Worm (Caenorhabditis elegans): ENCODE results near the gene F54B11.11.

F54B11.11 gene

DNA sequence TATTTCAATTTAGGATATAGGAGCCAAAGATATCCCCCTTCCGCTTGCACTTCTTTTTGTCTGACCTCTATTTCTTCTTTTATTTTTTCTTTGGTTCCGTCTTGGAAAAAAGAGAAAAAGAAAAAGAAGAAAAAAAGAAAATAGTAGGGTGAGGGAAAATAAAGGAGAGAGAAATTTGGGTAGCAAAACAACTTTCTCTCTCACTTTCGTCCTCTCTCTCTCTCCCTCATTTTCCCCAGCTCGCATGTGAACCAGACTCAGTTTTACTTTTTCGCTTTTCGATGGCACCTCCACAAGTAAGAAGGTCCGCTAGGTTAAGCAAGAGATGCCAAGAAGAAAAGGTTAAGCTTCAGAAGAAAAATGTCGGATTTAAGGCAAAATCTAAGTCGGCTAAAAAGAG lies 35.8 kb upstream of the F54B11.11 start:
- TF ChIP-seq pes-1 (GFP tag; IDR thresholded peaks at IDR 0.05), result no peak
- TF ChIP-seq B0310.2 (tag; optimal IDR thresholded peaks at IDR 0.05), result no peak
- no peak for TF ChIP-seq F13C5.2 (tag; optimal IDR thresholded peaks at IDR 0.05)
- no peak for TF ChIP-seq ets-7 (tag; optimal IDR thresholded peaks at IDR 0.05)
- no peak for TF ChIP-seq flt-1 (GFP tag; IDR thresholded peaks at IDR 0.05)
- no peak for TF ChIP-seq tbx-11 (GFP tag; IDR thresholded peaks at IDR 0.05)
- no peak for TF ChIP-seq aly-1 (tag; optimal IDR thresholded peaks at IDR 0.05)
- TF ChIP-seq hmg-4 (GFP tag; optimal IDR thresholded peaks at IDR 0.05), result no peak

DNA sequence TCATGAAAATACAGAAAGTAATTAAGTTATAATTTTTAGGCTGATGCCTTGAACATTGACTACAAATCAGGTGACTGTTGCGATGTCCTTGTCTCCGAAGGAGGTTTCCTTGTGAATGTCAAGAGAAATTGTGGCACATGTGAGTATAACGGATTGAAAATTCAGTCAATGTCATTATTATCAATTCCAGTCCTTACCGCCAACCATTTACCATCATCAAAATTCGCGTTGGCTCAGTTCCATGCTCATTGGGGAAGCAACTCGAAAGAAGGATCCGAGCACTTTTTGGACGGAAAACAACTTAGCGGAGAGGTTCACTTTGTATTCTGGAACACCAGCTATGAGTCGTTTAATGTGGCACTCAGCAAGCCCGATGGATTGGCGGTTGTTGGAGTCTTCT lies 35.2 kb upstream of the F54B11.11 start:
- TF ChIP-seq sea-1 (GFP tag; conservative IDR thresholded peaks at IDR 0.05) (no peak), ceh-13 (GFP tag; optimal IDR thresholded peaks at IDR 0.05) (no peak), B0310.2 (tag; optimal IDR thresholded peaks at IDR 0.05) (no peak), hnd-1 (tag; optimal IDR thresholded peaks at IDR 0.05) (no peak), scrt-1 (GFP tag; IDR thresholded peaks at IDR 0.05) (no peak), tbx-37 (GFP tag; conservative IDR thresholded peaks at IDR 0.05) (no peak), flt-1 (GFP tag; IDR thresholded peaks at IDR 0.05) (no peak), ama-1 (optimal IDR thresholded peaks at IDR 0.05) (no peak), ceh-36 (tag; optimal IDR thresholded peaks at IDR 0.05) (no peak), hmg-4 (GFP tag; optimal IDR thresholded peaks at IDR 0.05) (no peak), pes-1 (GFP tag; IDR thresholded peaks at IDR 0.05) (no peak), hmbx-1 (tag; optimal IDR thresholded peaks at IDR 0.05) (no peak), ets-7 (tag; optimal IDR thresholded peaks at IDR 0.05) (no peak), tbx-11 (GFP tag; IDR thresholded peaks at IDR 0.05) (no peak), F13C5.2 (tag; optimal IDR thresholded peaks at IDR 0.05) (no peak), aly-1 (tag; optimal IDR thresholded peaks at IDR 0.05) (no peak), tra-4 (tag; optimal IDR thresholded peaks at IDR 0.05) (no peak)

DNA sequence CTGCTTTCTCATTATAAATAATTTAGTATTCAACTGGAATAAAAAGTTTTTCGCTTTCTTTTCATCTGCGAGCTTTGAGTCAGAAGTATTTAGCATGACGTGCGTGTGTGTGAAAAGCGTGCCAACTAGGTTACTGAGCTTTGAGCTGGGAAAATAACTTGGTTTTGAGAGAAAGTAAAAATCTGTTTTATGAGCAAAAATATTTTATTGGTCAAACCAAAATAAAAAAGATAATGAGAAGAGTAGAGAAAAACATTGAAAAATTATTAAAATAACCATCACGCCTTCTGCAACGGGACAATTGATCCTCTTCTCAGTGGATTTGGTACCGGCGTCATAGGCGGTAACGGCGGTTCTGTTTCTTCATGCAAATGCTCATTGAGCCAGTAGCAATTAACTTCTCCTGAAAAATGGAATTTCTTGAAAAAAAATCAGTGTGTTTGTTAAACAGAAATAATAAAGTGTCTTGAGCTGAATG lies 34.0 kb upstream of the F54B11.11 start:
- TF ChIP-seq pes-1 (GFP tag; IDR thresholded peaks at IDR 0.05) (no peak), tbx-11 (GFP tag; IDR thresholded peaks at IDR 0.05) (no peak), flt-1 (GFP tag; IDR thresholded peaks at IDR 0.05) (no peak), hmbx-1 (tag; optimal IDR thresholded peaks at IDR 0.05) (no peak), aly-1 (tag; optimal IDR thresholded peaks at IDR 0.05) (no peak), hmg-4 (GFP tag; optimal IDR thresholded peaks at IDR 0.05) (no peak), ceh-13 (GFP tag; optimal IDR thresholded peaks at IDR 0.05) (no peak), sea-1 (GFP tag; conservative IDR thresholded peaks at IDR 0.05) (no peak), ama-1 (optimal IDR thresholded peaks at IDR 0.05) (no peak), tra-4 (tag; optimal IDR thresholded peaks at IDR 0.05) (no peak), scrt-1 (GFP tag; IDR thresholded peaks at IDR 0.05) (no peak), F13C5.2 (tag; optimal IDR thresholded peaks at IDR 0.05) (no peak), ceh-36 (tag; optimal IDR thresholded peaks at IDR 0.05) (no peak), ets-7 (tag; optimal IDR thresholded peaks at IDR 0.05) (no peak), B0310.2 (tag; optimal IDR thresholded peaks at IDR 0.05) (no peak), tbx-37 (GFP tag; conservative IDR thresholded peaks at IDR 0.05) (no peak), hnd-1 (tag; optimal IDR thresholded peaks at IDR 0.05) (no peak)

DNA sequence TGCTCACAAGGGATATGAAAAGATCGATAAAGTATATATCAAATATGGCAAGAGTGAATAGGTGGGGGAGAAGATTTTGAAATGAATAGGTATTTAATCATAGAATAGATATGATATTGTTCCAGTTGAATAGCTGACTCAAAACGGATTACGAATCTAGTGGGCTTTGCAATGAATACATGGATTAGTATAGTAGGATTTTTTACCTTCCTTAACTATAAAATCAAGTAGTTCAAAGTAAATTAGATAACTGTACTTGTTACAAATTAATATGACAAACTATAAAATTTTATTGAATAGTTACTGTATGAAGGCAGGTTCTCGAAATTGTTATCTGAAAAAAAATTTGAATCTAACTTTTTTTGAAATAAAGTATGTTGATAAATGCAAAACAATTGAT lies 27.7 kb upstream of the F54B11.11 start, which contains the start of gene odr-1:
odr-1 (minus strand) TSS at position 101 of the 400 bp plus-strand sequence.
- no peak for TF ChIP-seq ceh-36 (tag; optimal IDR thresholded peaks at IDR 0.05)
- no peak for TF ChIP-seq aly-1 (tag; optimal IDR thresholded peaks at IDR 0.05)
- no peak for TF ChIP-seq F13C5.2 (tag; optimal IDR thresholded peaks at IDR 0.05)
- TF ChIP-seq tbx-37 (GFP tag; conservative IDR thresholded peaks at IDR 0.05), result no peak
- no peak for TF ChIP-seq tra-4 (tag; optimal IDR thresholded peaks at IDR 0.05)

DNA sequence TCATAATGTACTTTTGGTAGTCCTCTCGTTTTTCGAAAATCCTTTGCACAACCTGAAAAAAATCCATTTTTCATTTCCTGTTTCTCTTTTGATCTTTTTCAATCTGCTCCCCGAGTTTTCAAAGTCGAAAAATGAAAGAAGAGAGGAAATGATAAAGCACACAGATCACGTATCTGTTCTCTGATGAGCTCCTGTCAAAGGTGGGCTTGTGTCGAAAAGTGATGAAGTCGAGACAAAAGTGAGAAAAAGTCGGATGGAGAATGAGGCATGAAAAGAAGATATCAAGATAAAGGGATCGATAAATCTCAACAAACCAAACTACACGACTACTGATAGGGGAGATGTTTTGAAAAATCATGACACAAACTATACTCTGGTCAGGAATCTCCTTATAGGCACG lies 23.5 kb upstream of the F54B11.11 start:
- TF ChIP-seq tbx-11 (GFP tag; IDR thresholded peaks at IDR 0.05) (no peak), ceh-13 (GFP tag; optimal IDR thresholded peaks at IDR 0.05) (no peak), flt-1 (GFP tag; IDR thresholded peaks at IDR 0.05) (no peak), B0310.2 (tag; optimal IDR thresholded peaks at IDR 0.05) (no peak), scrt-1 (GFP tag; IDR thresholded peaks at IDR 0.05) (no peak), ceh-36 (tag; optimal IDR thresholded peaks at IDR 0.05) (no peak), aly-1 (tag; optimal IDR thresholded peaks at IDR 0.05) (no peak), hnd-1 (tag; optimal IDR thresholded peaks at IDR 0.05) (no peak), F13C5.2 (tag; optimal IDR thresholded peaks at IDR 0.05) (no peak), ama-1 (optimal IDR thresholded peaks at IDR 0.05) (no peak), sea-1 (GFP tag; conservative IDR thresholded peaks at IDR 0.05) (no peak), tra-4 (tag; optimal IDR thresholded peaks at IDR 0.05) (no peak), tbx-37 (GFP tag; conservative IDR thresholded peaks at IDR 0.05) (no peak), hmg-4 (GFP tag; optimal IDR thresholded peaks at IDR 0.05) (no peak)

DNA sequence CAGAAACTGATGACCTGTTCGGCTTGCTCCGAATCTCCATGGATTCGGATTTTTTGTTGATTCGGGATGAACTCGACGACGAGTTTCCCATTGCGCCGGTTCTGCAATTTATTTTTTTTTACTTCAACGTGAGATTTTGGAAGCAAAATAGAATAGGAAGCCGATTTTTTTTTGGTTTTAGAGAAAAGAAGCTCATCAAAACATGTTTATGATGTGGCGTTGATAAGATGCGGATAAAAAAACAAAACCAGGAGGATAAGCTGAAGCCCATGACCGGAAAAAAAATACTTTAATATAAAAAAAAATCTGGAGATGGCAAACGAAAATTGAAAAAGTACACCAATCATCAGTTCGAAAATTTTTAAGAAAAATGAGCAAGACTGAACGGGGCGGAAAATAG lies 22.5 kb upstream of the F54B11.11 start, which contains the start of gene glb-20:
glb-20 (minus strand) TSS at position 101 of the 400 bp plus-strand sequence.
- TF ChIP-seq ceh-36 (tag; optimal IDR thresholded peaks at IDR 0.05) (no peak), pes-1 (GFP tag; IDR thresholded peaks at IDR 0.05) (no peak), ets-7 (tag; optimal IDR thresholded peaks at IDR 0.05) (no peak), ceh-13 (GFP tag; optimal IDR thresholded peaks at IDR 0.05) (no peak), sea-1 (GFP tag; conservative IDR thresholded peaks at IDR 0.05) (no peak), aly-1 (tag; optimal IDR thresholded peaks at IDR 0.05) (no peak), tbx-37 (GFP tag; conservative IDR thresholded peaks at IDR 0.05) (no peak), tbx-11 (GFP tag; IDR thresholded peaks at IDR 0.05) (no peak), hnd-1 (tag; optimal IDR thresholded peaks at IDR 0.05) (no peak), F13C5.2 (tag; optimal IDR thresholded peaks at IDR 0.05) (no peak)

DNA sequence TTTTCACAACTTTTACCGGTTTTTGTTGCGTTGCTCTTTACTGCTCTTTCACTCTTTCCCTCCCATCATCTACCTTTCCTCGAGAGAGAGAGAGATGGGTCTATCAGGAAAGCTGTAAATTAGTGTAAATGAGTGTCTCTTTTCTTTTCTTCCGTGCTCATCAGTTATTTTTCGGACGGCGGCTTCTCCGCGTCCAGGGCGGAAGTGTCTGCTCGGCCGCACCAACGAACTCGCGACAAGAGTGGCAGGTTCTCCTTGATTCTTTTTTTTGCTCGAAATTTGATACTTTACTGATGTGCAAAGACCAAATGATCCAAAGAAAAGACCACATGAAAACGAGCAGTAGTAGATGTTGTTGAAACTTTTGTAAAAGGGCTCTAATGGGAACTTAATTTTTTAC lies 19.9 kb upstream of the F54B11.11 start:
- no peak for TF ChIP-seq F13C5.2 (tag; optimal IDR thresholded peaks at IDR 0.05)

DNA sequence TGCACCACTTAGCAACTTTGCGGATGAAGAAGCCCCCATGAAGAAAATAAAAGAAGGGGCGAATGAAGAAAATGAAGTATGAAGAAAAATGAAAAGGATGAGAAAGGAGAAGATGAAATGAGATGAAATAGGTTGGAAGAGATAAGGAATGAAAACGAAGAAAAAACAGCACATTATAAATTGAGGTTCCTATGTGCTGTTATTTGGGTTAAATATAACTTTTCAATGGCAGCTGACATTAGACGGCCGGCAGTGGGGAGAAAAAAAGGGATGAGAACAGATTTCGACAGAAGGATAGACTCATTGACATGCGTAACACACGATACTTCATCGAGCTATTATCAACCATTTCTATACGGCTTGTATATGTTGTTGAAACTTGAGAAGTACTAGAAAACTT lies 16.6 kb upstream of the F54B11.11 start:
- TF ChIP-seq ceh-36 (tag; optimal IDR thresholded peaks at IDR 0.05), result no peak
- TF ChIP-seq hnd-1 (tag; optimal IDR thresholded peaks at IDR 0.05), result no peak
- no peak for TF ChIP-seq flt-1 (GFP tag; IDR thresholded peaks at IDR 0.05)
- no peak for TF ChIP-seq scrt-1 (GFP tag; IDR thresholded peaks at IDR 0.05)
- TF ChIP-seq aly-1 (tag; optimal IDR thresholded peaks at IDR 0.05), result no peak
- TF ChIP-seq ceh-13 (GFP tag; optimal IDR thresholded peaks at IDR 0.05), result no peak
- TF ChIP-seq pes-1 (GFP tag; IDR thresholded peaks at IDR 0.05), result no peak
- no peak for TF ChIP-seq tbx-37 (GFP tag; conservative IDR thresholded peaks at IDR 0.05)
